Worm (Caenorhabditis elegans) whole organism, young adult: ENCODE data around the gene let-653.

Experiments
- B0019.2 ChIP-seq: fragments of 200-800 bp; sonication (Bioruptor generic); conservative IDR thresholded peaks from 2 replicates; pipeline ENCODE4 v1.3.6; 2022; ENCODE audit warnings: missing genetic modification reagents, missing genetic modification characterization, missing compliant biosample characterization
- B0035.1 ChIP-seq: sonication (generic microtip); optimal IDR thresholded peaks from 2 replicates; lab custom pipeline; 2016; ENCODE audit warnings: missing genetic modification characterization, mild to moderate bottlenecking, missing compliant biosample characterization, missing genotype, missing genetic modification reagents
- B0261.1 ChIP-seq: sonication (generic microtip); optimal IDR thresholded peaks from 2 replicates; lab custom pipeline; 2016; ENCODE audit warnings: mild to moderate bottlenecking, missing genetic modification characterization, moderate library complexity, missing compliant biosample characterization
- F33H1.4 ChIP-seq: fragments of 200-800 bp; sonication (Bioruptor generic); IDR thresholded peaks from 2 replicates; pipeline ENCODE4 v1.3.6; 2022; ENCODE audit warnings: missing genetic modification reagents, missing genetic modification characterization, missing compliant biosample characterization
- F39B2.1 ChIP-seq: fragments of 200-800 bp; sonication (Bioruptor generic); IDR thresholded peaks from 2 replicates; pipeline ENCODE4 v1.3.6; 2022; ENCODE audit warnings: missing genetic modification reagents, missing genetic modification characterization, missing compliant biosample characterization
- F49E8.2 ChIP-seq: sonication (generic microtip); optimal IDR thresholded peaks from 3 replicates; lab custom pipeline; 2017; ENCODE audit warnings: missing genetic modification characterization, mild to moderate bottlenecking, missing compliant biosample characterization, antibody characterized with exemption, moderate library complexity; ENCODE audit not compliant: insufficient read depth
- F55B11.4 ChIP-seq: sonication (generic microtip); optimal IDR thresholded peaks from 2 replicates; lab custom pipeline; 2016; ENCODE audit warnings: missing compliant biosample characterization, missing genetic modification characterization, borderline replicate concordance; ENCODE audit not compliant: insufficient read depth
- F57C9.4 ChIP-seq: sonication (generic microtip); optimal IDR thresholded peaks from 2 replicates; lab custom pipeline; 2017; ENCODE audit warnings: mild to moderate bottlenecking, missing genetic modification characterization, missing compliant biosample characterization
- ama-1 ChIP-seq, 3 experiments: fragments of 150-350 bp in 1 of 3; sonication (generic microtip) in 2 of 3; optimal IDR thresholded peaks; 2 replicates each; lab custom pipeline; 2014 to 2018; ENCODE audit warnings: missing biosample characterization in 2 of 3, missing genetic modification characterization in 2 of 3, missing genetic modification reagents in 2 of 3
- aptf-3 ChIP-seq: fragments of 200-800 bp; sonication (Bioruptor generic); IDR thresholded peaks from 2 replicates; pipeline ENCODE4 v1.3.6; 2022; ENCODE audit warnings: missing genetic modification characterization, missing compliant biosample characterization
- cebp-1 ChIP-seq, 2 experiments: fragments of 200-800 bp in 1 of 2; sonication (Bioruptor generic) in 1 of 2; sonication (generic microtip) in 1 of 2; IDR thresholded peaks in 1 of 2; optimal IDR thresholded peaks in 1 of 2; 2 replicates each; pipeline versions ENCODE4 v1.3.6 to Lab custom; 2017 to 2022; ENCODE audit warnings: missing compliant biosample characterization in 2 of 2, missing genetic modification characterization in 2 of 2, mild to moderate bottlenecking in 1 of 2, missing genetic modification reagents in 1 of 2, moderate library complexity in 1 of 2
- ceh-100 ChIP-seq: fragments of 200-800 bp; sonication (Bioruptor generic); IDR thresholded peaks from 2 replicates; pipeline ENCODE4 v1.3.6; 2022; ENCODE audit warnings: missing genetic modification reagents, missing genetic modification characterization, missing compliant biosample characterization
- ceh-40 ChIP-seq: fragments of 200-800 bp; sonication (Bioruptor generic); IDR thresholded peaks from 2 replicates; pipeline ENCODE4 v1.3.6; 2022; ENCODE audit warnings: missing genetic modification characterization, missing compliant biosample characterization
- ceh-91 ChIP-seq: fragments of 200-800 bp; sonication (Bioruptor generic); IDR thresholded peaks from 2 replicates; pipeline ENCODE4 v1.3.6; 2022; ENCODE audit warnings: missing genetic modification reagents, missing genetic modification characterization, missing compliant biosample characterization
- die-1 ChIP-seq: sonication (generic microtip); optimal IDR thresholded peaks from 2 replicates; lab custom pipeline; 2016; ENCODE audit warnings: missing genotype, mild to moderate bottlenecking, missing genetic modification characterization, missing compliant biosample characterization
- dox-1 ChIP-seq: fragments of 200-800 bp; sonication (Bioruptor generic); IDR thresholded peaks from 2 replicates; pipeline ENCODE4 v1.3.6; 2022; ENCODE audit warnings: missing genetic modification reagents, missing genetic modification characterization, missing compliant biosample characterization
- ekl-4 ChIP-seq: fragments of 200-800 bp; sonication (Bioruptor generic); IDR thresholded peaks from 2 replicates; pipeline ENCODE4 v1.3.6; 2022; ENCODE audit warnings: missing genetic modification reagents, missing genetic modification characterization, missing compliant biosample characterization
- hlh-26 ChIP-seq: fragments of 200-800 bp; sonication (Bioruptor generic); conservative IDR thresholded peaks from 2 replicates; pipeline ENCODE4 v1.3.6; 2022; ENCODE audit warnings: missing genetic modification reagents, missing genetic modification characterization, missing compliant biosample characterization
- hmg-1.2 ChIP-seq: fragments of 200-800 bp; sonication (Bioruptor generic); IDR thresholded peaks from 2 replicates; pipeline ENCODE4 v1.3.6; 2022; ENCODE audit warnings: missing genetic modification reagents, missing genetic modification characterization, missing compliant biosample characterization
- hmg-20 ChIP-seq: fragments of 200-800 bp; sonication (Bioruptor generic); IDR thresholded peaks from 2 replicates; pipeline ENCODE4 v1.3.6; 2022; ENCODE audit warnings: missing genetic modification reagents, missing genetic modification characterization, missing compliant biosample characterization
- lag-1 ChIP-seq: fragments of 200-800 bp; sonication (Bioruptor generic); IDR thresholded peaks from 2 replicates; pipeline ENCODE4 v1.3.6; 2022; ENCODE audit warnings: missing genetic modification reagents, missing genetic modification characterization, missing compliant biosample characterization
- let-526 ChIP-seq: fragments of 200-800 bp; sonication (Bioruptor generic); IDR thresholded peaks from 2 replicates; pipeline ENCODE4 v1.3.6; 2022; ENCODE audit warnings: missing genetic modification reagents, missing genetic modification characterization, missing compliant biosample characterization
- lin-26 ChIP-seq: fragments of 200-800 bp; sonication (Bioruptor generic); IDR thresholded peaks from 2 replicates; pipeline ENCODE4 v1.3.6; 2022; ENCODE audit warnings: missing genetic modification reagents, missing genetic modification characterization, missing compliant biosample characterization
- lin-35 ChIP-seq, 3 experiments: fragments of 150-350 bp in 2 of 3; sonication (generic microtip) in 1 of 3; optimal IDR thresholded peaks; 2 replicates each; lab custom pipeline; 2014 to 2018; ENCODE audit warnings: missing biosample characterization in 3 of 3, missing genetic modification characterization in 3 of 3, missing genetic modification reagents in 3 of 3
- lir-1 ChIP-seq: fragments of 200-800 bp; sonication (Bioruptor generic); conservative IDR thresholded peaks from 2 replicates; pipeline ENCODE4 v1.3.6; 2022; ENCODE audit warnings: missing genetic modification reagents, missing genetic modification characterization, missing compliant biosample characterization
- lsy-27 ChIP-seq: sonication (generic microtip); optimal IDR thresholded peaks from 2 replicates; lab custom pipeline; 2017; ENCODE audit warnings: missing genetic modification characterization, mild to moderate bottlenecking, missing compliant biosample characterization, antibody characterized with exemption, missing genotype, borderline replicate concordance; ENCODE audit not compliant: insufficient read depth
- madf-10 ChIP-seq: sonication (generic microtip); optimal IDR thresholded peaks from 2 replicates; lab custom pipeline; 2016; ENCODE audit warnings: mild to moderate bottlenecking, missing genetic modification characterization, missing compliant biosample characterization
- mcd-1 ChIP-seq: fragments of 200-800 bp; sonication (Bioruptor generic); IDR thresholded peaks from 2 replicates; pipeline ENCODE4 v1.3.6; 2022; ENCODE audit warnings: missing genetic modification reagents, missing genetic modification characterization, missing compliant biosample characterization
- mxl-1 ChIP-seq: sonication (generic microtip); optimal IDR thresholded peaks from 2 replicates; lab custom pipeline; 2016; ENCODE audit warnings: missing genetic modification characterization, missing compliant biosample characterization
- nfya-1 ChIP-seq: sonication (generic microtip); optimal IDR thresholded peaks from 2 replicates; lab custom pipeline; 2017; ENCODE audit warnings: antibody characterized with exemption, missing compliant biosample characterization, missing genetic modification characterization, borderline replicate concordance; ENCODE audit not compliant: insufficient read depth
- nhr-179 ChIP-seq: sonication (generic microtip); optimal IDR thresholded peaks from 2 replicates; lab custom pipeline; 2016; ENCODE audit warnings: mild to moderate bottlenecking, missing genetic modification characterization, missing compliant biosample characterization
- pha-4 ChIP-seq: fragments of 150-350 bp; sonication (generic microtip); optimal IDR thresholded peaks from 2 replicates; lab custom pipeline; 2014; ENCODE audit warnings: missing biosample characterization, missing genetic modification reagents, missing genetic modification characterization
- repo-1 ChIP-seq: sonication (generic microtip); optimal IDR thresholded peaks from 2 replicates; lab custom pipeline; 2017; ENCODE audit warnings: mild to moderate bottlenecking, missing genetic modification characterization, missing compliant biosample characterization
- rpc-1 ChIP-seq, 2 experiments: fragments of 150-350 bp in 1 of 2; sonication (generic microtip) in 1 of 2; optimal IDR thresholded peaks; 2 replicates each; lab custom pipeline; 2014 to 2018; ENCODE audit warnings: missing biosample characterization in 1 of 2, missing genetic modification characterization in 1 of 2, missing genetic modification reagents in 1 of 2, missing genotype in 1 of 2
- sdz-38 ChIP-seq: sonication (generic microtip); optimal IDR thresholded peaks from 2 replicates; lab custom pipeline; 2016; ENCODE audit warnings: missing genotype, missing genetic modification characterization, missing compliant biosample characterization
- sea-2 ChIP-seq: fragments of 200-800 bp; sonication (Bioruptor generic); IDR thresholded peaks from 2 replicates; pipeline ENCODE4 v1.3.6; 2022; ENCODE audit warnings: missing genetic modification characterization, missing compliant biosample characterization
- snpc-4 ChIP-seq, 5 experiments: fragments of 150-350 bp in 1 of 5; sonication (generic microtip) in 4 of 5; optimal IDR thresholded peaks; 2 replicates each; lab custom pipeline; 2014 to 2018; ENCODE audit warnings: missing genetic modification characterization in 5 of 5, missing biosample characterization in 3 of 5, antibody characterized with exemption in 2 of 5, mild to moderate bottlenecking in 2 of 5, missing compliant biosample characterization in 2 of 5, missing genotype in 2 of 5, moderate library complexity in 2 of 5, missing genetic modification reagents in 1 of 5
- tlf-1 ChIP-seq: fragments of 200-800 bp; sonication (Bioruptor generic); optimal IDR thresholded peaks from 2 replicates; lab custom pipeline; 2018; ENCODE audit warnings: mild to moderate bottlenecking, missing genetic modification characterization, missing compliant biosample characterization
- unc-62 ChIP-seq: fragments of 150-350 bp; optimal IDR thresholded peaks from 2 replicates; lab custom pipeline; 2014; ENCODE audit warnings: missing biosample characterization, missing genetic modification reagents, missing genetic modification characterization
- ztf-22 ChIP-seq: fragments of 200-800 bp; sonication (Bioruptor generic); optimal IDR thresholded peaks from 2 replicates; lab custom pipeline; 2018; ENCODE audit warnings: mild to moderate bottlenecking, missing genetic modification characterization, moderate library complexity, missing compliant biosample characterization
- ztf-28 ChIP-seq: fragments of 200-800 bp; sonication (Bioruptor generic); IDR thresholded peaks from 2 replicates; pipeline ENCODE4 v1.3.6; 2022; ENCODE audit warnings: missing genetic modification reagents, missing genetic modification characterization, missing compliant biosample characterization

The let-653 gene

DNA sequence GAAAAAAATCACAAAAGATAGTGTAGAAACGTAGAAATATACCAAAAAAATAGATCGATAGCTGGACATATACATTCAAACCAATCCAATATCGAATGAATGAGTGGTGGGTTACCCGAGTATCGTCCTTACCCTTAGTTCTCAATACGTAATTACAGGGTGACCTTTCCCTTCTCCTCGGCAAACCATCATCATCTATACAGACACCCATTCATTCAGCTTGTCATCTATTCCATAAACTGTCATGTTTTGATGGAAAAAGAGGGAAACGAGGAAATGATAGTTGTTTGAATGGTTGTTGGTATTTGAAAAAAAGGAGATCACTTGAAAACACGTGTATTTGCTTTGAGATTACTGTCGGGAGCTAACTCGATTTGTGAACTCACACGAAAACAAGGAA, 38.7 kb downstream of the let-653 start (continued):
- TF ChIP-seq F49E8.2 (no peak), ama-1 (optimal IDR thresholded peaks at IDR 0.05; lab: Kevin White, UChicago) (no peak), ama-1 (GFP tag; optimal IDR thresholded peaks at IDR 0.05; lab: Kevin White, UChicago) (no peak), pha-4 (tag; lab: Kevin White, UChicago) (no peak)
- TF ChIP-seq, all 124 proteins: peak for 0

DNA sequence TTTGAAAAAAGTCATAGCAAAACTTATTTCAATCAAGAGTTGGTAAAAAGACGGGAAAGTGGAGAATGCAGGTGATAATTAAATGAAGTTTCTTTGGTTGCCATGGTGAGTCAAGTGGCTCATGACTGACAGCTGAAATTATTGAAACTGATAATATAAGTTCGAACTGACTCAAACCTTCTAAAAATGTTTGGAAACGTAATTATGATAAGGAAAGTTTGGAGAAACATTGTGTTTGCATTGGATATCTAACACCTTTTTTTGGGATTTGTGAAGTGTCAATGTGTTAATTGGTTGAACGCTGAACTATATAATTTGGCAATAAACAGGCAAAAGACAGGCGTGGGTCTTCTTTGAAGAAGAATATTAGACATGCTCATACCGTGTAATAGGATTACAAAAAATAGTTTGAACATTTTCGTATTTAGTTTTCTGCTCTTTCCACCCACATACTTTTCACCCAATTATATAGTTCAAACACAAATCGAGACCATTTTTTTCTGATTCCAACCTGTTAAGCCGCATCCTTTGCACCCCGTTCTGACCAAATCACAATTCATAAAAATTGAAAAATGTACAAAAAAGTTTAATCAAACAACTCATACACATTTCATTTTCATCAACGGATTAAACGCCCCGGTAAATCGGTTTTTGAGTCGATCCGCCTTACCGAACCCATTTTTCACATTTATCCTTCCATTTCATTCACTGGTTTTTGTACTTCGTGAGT, 40.1 kb downstream of the let-653 start, which contains the start of the genes srlf-33 and srlf-32:
Gene srlf-33 (minus strand): TSS at position 101 of the 730 bp plus-strand sequence.
Gene srlf-32 (plus strand): TSS at position 680 of the 730 bp plus-strand sequence.
- TF ChIP-seq lag-1 (GFP tag; lab: Robert Waterston, UW) (no peak), B0035.1 (no peak), mcd-1 (GFP tag; lab: Robert Waterston, UW) (no peak), ekl-4 (no peak), nhr-179 (tag; lab: Kevin White, UChicago) (no peak), ceh-91 (GFP tag; lab: Robert Waterston, UW) (no peak), B0019.2 (no peak), ceh-100 (GFP tag; lab: Robert Waterston, UW) (no peak), snpc-4 (GFP tag; optimal IDR thresholded peaks at IDR 0.05; lab: Kevin White, UChicago) (no peak), snpc-4 (tag; optimal IDR thresholded peaks at IDR 0.05; lab: Kevin White, UChicago) (no peak), cebp-1 (GFP tag; IDR thresholded peaks at IDR 0.05; lab: Robert Waterston, UW) (no peak), cebp-1 (tag; optimal IDR thresholded peaks at IDR 0.05; lab: Kevin White, UChicago) (no peak), B0261.1 (no peak), lir-1 (GFP tag; lab: Robert Waterston, UW) (no peak), die-1 (tag; lab: Kevin White, UChicago) (no peak), ztf-22 (GFP tag; lab: Kevin White, UChicago) (no peak), sdz-38 (no peak), lin-35 (GFP tag; optimal IDR thresholded peaks at IDR 0.05; lab: Kevin White, UChicago) (no peak)

DNA sequence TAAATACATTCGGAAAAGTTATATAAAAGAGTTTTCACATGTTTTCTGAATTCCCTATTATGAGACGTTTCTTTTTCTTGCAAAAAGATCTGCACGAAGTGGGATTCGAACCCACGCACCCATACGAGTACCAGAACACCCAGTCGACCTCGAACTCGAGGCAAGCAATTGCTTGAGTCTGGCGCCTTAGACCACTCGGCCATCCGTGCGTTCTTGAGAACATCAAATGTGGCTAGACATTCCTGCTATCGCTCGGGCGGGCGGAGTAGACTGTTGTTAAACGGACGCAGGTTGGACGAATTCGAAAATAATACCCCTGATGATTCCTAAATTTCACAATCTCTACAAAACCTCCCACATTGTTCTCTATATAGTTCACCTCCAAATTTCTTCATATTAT, 43.0 kb downstream of the let-653 start:
- TF ChIP-seq F57C9.4 (tag; lab: Kevin White, UChicago) (no peak), hlh-26 (GFP tag; lab: Robert Waterston, UW) (no peak), unc-62 (GFP tag; lab: Kevin White, UChicago) (no peak), ceh-91 (GFP tag; lab: Robert Waterston, UW) (no peak), hmg-1.2 (peak; percentile 71), repo-1 (tag; lab: Kevin White, UChicago) (no peak), lin-26 (GFP tag; lab: Robert Waterston, UW) (peak; percentile 51; the same call in 1 of the 2 replicates), let-526 (GFP tag; lab: Robert Waterston, UW) (0 out of 2 replicates have a peak, but pooled peaks have one; percentile 33), B0019.2 (no peak), dox-1 (peak; percentile 79; the same call in 1 of the 2 replicates), F55B11.4 (tag; lab: Kevin White, UChicago) (no peak), lsy-27 (tag; lab: Kevin White, UChicago) (no peak), hmg-20 (no peak), ztf-28 (GFP tag; lab: Robert Waterston, UW) (no peak), mxl-1 (tag; lab: Kevin White, UChicago) (no peak), nfya-1 (tag; lab: Kevin White, UChicago) (no peak), rpc-1 (optimal IDR thresholded peaks at IDR 0.05; lab: Kevin White, UChicago) (peak; percentile 64), rpc-1 (tag; optimal IDR thresholded peaks at IDR 0.05; lab: Kevin White, UChicago) (peak; percentile 78), tlf-1 (no peak), F33H1.4 (0 out of 2 replicates have a peak, but pooled peaks have one; percentile 36), madf-10 (peak; percentile 12), aptf-3 (GFP tag; lab: Robert Waterston, UW) (no peak), sea-2 (GFP tag; lab: Robert Waterston, UW) (no peak), sdz-38 (no peak), ama-1 (optimal IDR thresholded peaks at IDR 0.05; lab: Kevin White, UChicago) (no peak), ama-1 (GFP tag; optimal IDR thresholded peaks at IDR 0.05; lab: Kevin White, UChicago) (peak in 1 of 2 experiments; percentile 8), F39B2.1 (no peak), ceh-40 (GFP tag; lab: Robert Waterston, UW) (no peak)
